Fruit fly (Drosophila melanogaster): ENCODE measurements around the gene RhoGAP68F.

RhoGAP68F gene

DNA sequence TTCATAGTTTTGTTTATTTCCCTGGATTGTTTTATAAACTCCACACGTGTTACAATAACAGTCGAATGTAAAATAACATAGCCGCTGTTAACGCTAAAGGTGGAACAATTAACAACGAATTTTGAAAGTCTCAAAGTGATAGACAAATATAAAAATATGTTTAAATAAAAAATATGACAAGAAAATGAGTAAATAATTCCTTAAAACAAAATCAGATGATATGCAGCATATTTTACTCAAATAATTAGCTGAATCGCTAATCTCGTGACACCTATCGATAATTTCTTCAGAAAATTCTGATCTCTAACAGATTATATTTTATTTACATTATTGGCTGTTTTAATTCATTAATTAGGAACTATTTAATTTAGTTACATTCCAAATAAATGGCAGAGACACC lies 2.0 kb upstream of the RhoGAP68F start, which contains the start of the genes CG5645 and Atg12 (continued):
- TF ChIP-seq az2 (GFP tag; optimal IDR thresholded peaks at IDR 0.05) = peak; percentile 49
- TF ChIP-seq CG1792 (GFP tag; optimal IDR thresholded peaks at IDR 0.05) = no peak
- TF ChIP-seq ato (GFP tag; IDR thresholded peaks at IDR 0.05; ENCODE audit: partially characterized antibody) = peak; percentile 17; the same call in 1 of the 2 replicates
- peak; percentile 54 for TF ChIP-seq corto (GFP tag; optimal IDR thresholded peaks at IDR 0.05)
- peak; percentile 10 for TF ChIP-seq Xbp1 (GFP tag; optimal IDR thresholded peaks at IDR 0.05)
- TF ChIP-seq hth (optimal IDR thresholded peaks at IDR 0.05) = no peak
- peak; percentile 16 for TF ChIP-seq vfl (GFP tag; optimal IDR thresholded peaks at IDR 0.05)
- peak; percentile 49 for TF ChIP-seq CG4424 (GFP tag; optimal IDR thresholded peaks at IDR 0.05)
- no peak for TF ChIP-seq sqz (GFP tag; optimal IDR thresholded peaks at IDR 0.05)
- 0 out of 2 replicates have a peak, but pooled peaks have one; percentile 19 for TF ChIP-seq esg (GFP tag; conservative IDR thresholded peaks at IDR 0.05)
- no peak for TF ChIP-seq cad (GFP tag; optimal IDR thresholded peaks at IDR 0.05)
- peak in 1 of 2 experiments; percentile 47 for TF ChIP-seq bsh (GFP tag; optimal IDR thresholded peaks at IDR 0.05)
- TF ChIP-seq Ptx1 (GFP tag; IDR thresholded peaks at IDR 0.05) = peak; percentile 73
- no peak for TF ChIP-seq Hey (tag; optimal IDR thresholded peaks at IDR 0.05)
- peak; percentile 36; the same call in 1 of the 3 replicates for TF ChIP-seq CG14050 (GFP tag; IDR thresholded peaks at IDR 0.05)
- peak; percentile 81 for TF ChIP-seq CG4617 (GFP tag; optimal IDR thresholded peaks at IDR 0.05; ENCODE audit: borderline replicate concordance)
- TF ChIP-seq grau (tag; optimal IDR thresholded peaks at IDR 0.05) = peak; percentile 62
- TF ChIP-seq Vsx1 (GFP tag; optimal IDR thresholded peaks at IDR 0.05) = peak; percentile 97
- peak; percentile 34 for TF ChIP-seq CG11504 (tag; optimal IDR thresholded peaks at IDR 0.05)
- peak; percentile 69; the same call in 1 of the 2 replicates for TF ChIP-seq Rfx (GFP tag; IDR thresholded peaks at IDR 0.05)
- TF ChIP-seq psq (GFP tag; optimal IDR thresholded peaks at IDR 0.05) = no peak
- TF ChIP-seq Fer2 (tag; optimal IDR thresholded peaks at IDR 0.05) = no peak
- peak; percentile 78 for TF ChIP-seq amos (GFP tag; IDR thresholded peaks at IDR 0.05; ENCODE audit: partially characterized antibody)
- no peak for TF ChIP-seq TFAM (GFP tag; optimal IDR thresholded peaks at IDR 0.05)
- peak; percentile 4 for TF ChIP-seq Hsf (GFP tag; optimal IDR thresholded peaks at IDR 0.05)
- TF ChIP-seq NfI (GFP tag; optimal IDR thresholded peaks at IDR 0.05) = peak; percentile 28
- peak; percentile 40; the same call in 1 of the 3 replicates for TF ChIP-seq CG6791 (GFP tag; IDR thresholded peaks at IDR 0.05; ENCODE audit: partially characterized antibody)
- TF ChIP-seq zfh1 (GFP tag; IDR thresholded peaks at IDR 0.05) = peak; percentile 66; the same call in 2 of the 3 replicates
- TF ChIP-seq CG3281 (GFP tag; optimal IDR thresholded peaks at IDR 0.05) = peak; percentile 58
- peak; percentile 52 for TF ChIP-seq CG7556 (GFP tag; optimal IDR thresholded peaks at IDR 0.05)
- TF ChIP-seq GATAe (GFP tag; conservative IDR thresholded peaks at IDR 0.05) = 0 out of 2 replicates have a peak, but pooled peaks have one; percentile 28
- TF ChIP-seq CG2889 (GFP tag; IDR thresholded peaks at IDR 0.05) = 0 out of 3 replicates have a peak, but pooled peaks have one; percentile 36
- TF ChIP-seq tio (GFP tag; optimal IDR thresholded peaks at IDR 0.05) = peak; percentile 8
- TF ChIP-seq CG14441 (GFP tag; IDR thresholded peaks at IDR 0.05) = peak; percentile 51; the same call in 1 of the 2 replicates
- peak; percentile 46 for TF ChIP-seq CG2678 (tag; optimal IDR thresholded peaks at IDR 0.05)
- TF ChIP-seq Nf-YC (tag; optimal IDR thresholded peaks at IDR 0.05) = peak; percentile 59
- peak; percentile 44 for TF ChIP-seq CG1603 (tag; optimal IDR thresholded peaks at IDR 0.05)
- TF ChIP-seq Dll (GFP tag; IDR thresholded peaks at IDR 0.05; ENCODE audit: partially characterized antibody) = peak; percentile 94
- peak; percentile 4 for TF ChIP-seq CrebB (tag; optimal IDR thresholded peaks at IDR 0.05)
- TF ChIP-seq emc (GFP tag; optimal IDR thresholded peaks at IDR 0.05) = no peak
- peak; percentile 65; the same call in 2 of the 3 replicates for TF ChIP-seq tgo (GFP tag; IDR thresholded peaks at IDR 0.05)
- no peak for TF ChIP-seq Asciz (GFP tag; optimal IDR thresholded peaks at IDR 0.05)
- no peak for TF ChIP-seq Side (GFP tag; optimal IDR thresholded peaks at IDR 0.05)
- TF ChIP-seq CG2129 (GFP tag; IDR thresholded peaks at IDR 0.05; ENCODE audit: partially characterized antibody) = peak; percentile 73
- no peak for TF ChIP-seq prd (optimal IDR thresholded peaks at IDR 0.05)
- peak; percentile 69; the same call in 2 of the 3 replicates for TF ChIP-seq prd (GFP tag; IDR thresholded peaks at IDR 0.05)
- no peak for TF ChIP-seq fd64A (GFP tag; optimal IDR thresholded peaks at IDR 0.05)
- peak; percentile 79 for TF ChIP-seq inv (GFP tag; IDR thresholded peaks at IDR 0.05; ENCODE audit: partially characterized antibody)
- TF ChIP-seq Trl (optimal IDR thresholded peaks at IDR 0.05) = no peak
- TF ChIP-seq Trl (GFP tag; optimal IDR thresholded peaks at IDR 0.05) = no peak

Data from whole organism, embryonic.